Fruit fly (Drosophila melanogaster) whole organism, wandering third instar larva: ENCODE data around the gene CG9698.
A peak's percentile ranks its signal among the peaks of the same experiment; 100 is the strongest.

Experiments used
- Abd-B ChIP-seq: fragments of >200 bp; optimal IDR thresholded peaks from 2 replicates; lab custom pipeline; 2017; ENCODE audit warnings: missing biosample characterization, missing genetic modification characterization
- Hr78 ChIP-seq: fragments of >200 bp; optimal IDR thresholded peaks from 2 replicates; lab custom pipeline; 2017; ENCODE audit warnings: missing biosample characterization, missing genetic modification characterization
- Hr83 ChIP-seq: fragments of 200-300 bp; sonication (Bioruptor generic); optimal IDR thresholded peaks from 2 replicates; lab custom pipeline; 2016; ENCODE audit warnings: missing biosample characterization, mild to moderate bottlenecking, missing genetic modification characterization, moderate library complexity; ENCODE audit not compliant: poor library complexity, severe bottlenecking
- N ChIP-seq: fragments of >200 bp; optimal IDR thresholded peaks from 2 replicates; lab custom pipeline; 2018; ENCODE audit warnings: missing biosample characterization, missing external identifiers, missing genetic modification characterization
- OdsH ChIP-seq: fragments of 200-800 bp; sonication (Bioruptor generic); optimal IDR thresholded peaks from 2 replicates; lab custom pipeline; 2016; ENCODE audit warnings: missing biosample characterization, mild to moderate bottlenecking, missing genetic modification characterization
- brk ChIP-seq: fragments of 200-800 bp; sonication (Bioruptor generic); optimal IDR thresholded peaks from 2 replicates; lab custom pipeline; 2016; ENCODE audit warnings: missing biosample characterization, mild to moderate bottlenecking, missing genetic modification characterization
- foxo ChIP-seq, 2 experiments: fragments of 200-800 bp; sonication (Bioruptor generic); optimal IDR thresholded peaks; 2 replicates in 1 of 2; 3 replicates in 1 of 2; lab custom pipeline; 2016 to 2017; ENCODE audit warnings: missing biosample characterization in 2 of 2, missing genetic modification characterization in 2 of 2
- fru ChIP-seq: fragments of 200-800 bp; sonication (Bioruptor generic); optimal IDR thresholded peaks from 3 replicates; lab custom pipeline; 2016; ENCODE audit warnings: missing biosample characterization, mild to moderate bottlenecking, missing genetic modification characterization
- h ChIP-seq: fragments of 200-800 bp; sonication (Bioruptor generic); optimal IDR thresholded peaks from 3 replicates; lab custom pipeline; 2016; ENCODE audit warnings: missing biosample characterization, mild to moderate bottlenecking, missing genetic modification characterization
- lola ChIP-seq: fragments of >200 bp; optimal IDR thresholded peaks from 2 replicates; lab custom pipeline; 2017; ENCODE audit warnings: missing biosample characterization, missing genetic modification characterization
- pan ChIP-seq: fragments of >200 bp; optimal IDR thresholded peaks from 2 replicates; lab custom pipeline; 2017
- usp ChIP-seq: fragments of >200 bp; optimal IDR thresholded peaks from 2 replicates; lab custom pipeline; 2017; ENCODE audit warnings: missing biosample characterization, missing genetic modification characterization

- TF ChIP-seq brk (no peak), lola (GFP tag; lab: Kevin White, UChicago) (no peak), OdsH (GFP tag; lab: Kevin White, UChicago) (no peak), fru (GFP tag; lab: Kevin White, UChicago) (no peak), Abd-B (GFP tag; lab: Kevin White, UChicago) (no peak), pan (lab: Kevin White, UChicago) (no peak), Hr78 (no peak), usp (GFP tag; lab: Kevin White, UChicago) (no peak), Hr83 (no peak), N (no peak), h (GFP tag; lab: Kevin White, UChicago) (no peak), foxo (GFP tag; optimal IDR thresholded peaks at IDR 0.05; lab: Kevin White, UChicago) (peak in 1 of 2 experiments; percentile 7)
Observed at dm6 chr3R:30562733-30563259, 48.2 kb downstream of the CG9698 start.
